Worm (Caenorhabditis elegans) whole organism, L2 larva: ENCODE measurements around the gene math-39.

Experiments used
- ceh-82 ChIP-seq: fragments of 150-350 bp; optimal IDR thresholded peaks from 2 replicates; lab custom pipeline; 2014; ENCODE audit warnings: missing biosample characterization, missing genetic modification characterization
- dmd-4 ChIP-seq: sonication (generic microtip); optimal IDR thresholded peaks from 2 replicates; lab custom pipeline; 2017; ENCODE audit warnings: missing biosample characterization, missing genetic modification characterization
- nhr-237 ChIP-seq: fragments of 150-350 bp; optimal IDR thresholded peaks from 2 replicates; lab custom pipeline; 2014; ENCODE audit warnings: missing biosample characterization, missing genetic modification characterization
- ztf-11 ChIP-seq: sonication (generic microtip); optimal IDR thresholded peaks from 2 replicates; lab custom pipeline; 2017; ENCODE audit warnings: missing biosample characterization, missing genetic modification characterization

DNA sequence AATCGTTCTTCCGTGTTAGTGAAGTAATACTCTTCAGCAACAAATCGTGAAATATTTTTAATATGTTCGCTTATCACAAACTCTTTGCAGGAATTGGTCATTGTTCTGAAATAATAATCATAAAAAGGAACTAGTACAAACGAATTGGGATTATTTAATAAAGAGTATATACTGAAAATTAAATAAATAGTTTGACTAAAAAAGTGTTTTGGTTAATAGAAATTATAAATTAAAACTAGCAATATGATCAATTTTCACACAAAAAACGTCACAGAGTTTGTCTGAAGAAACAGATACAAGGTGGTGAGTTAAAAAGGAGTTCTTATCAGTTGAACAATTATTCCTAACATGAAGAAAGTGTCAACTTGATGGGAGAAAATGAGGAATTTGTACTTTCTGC is 50.6 kb downstream of the math-39 start, which contains the start of gene math-5:
- TF ChIP-seq nhr-237 (tag; lab: Kevin White, UChicago) (no peak), ztf-11 (no peak), dmd-4 (tag; lab: Kevin White, UChicago) (no peak), ceh-82 (tag; lab: Kevin White, UChicago) (no peak)
